Worm (Caenorhabditis elegans) whole organism, young adult: ENCODE measurements around the gene C25A8.2.

Experiments used
- efl-1 ChIP-seq: fragments of 150-350 bp; optimal IDR thresholded peaks from 2 replicates; lab custom pipeline; 2014; ENCODE audit warnings: missing biosample characterization, missing genetic modification reagents, missing genetic modification characterization
- nhr-27 ChIP-seq: fragments of 200-800 bp; sonication (Bioruptor generic); optimal IDR thresholded peaks from 2 replicates; lab custom pipeline; 2018; ENCODE audit warnings: mild to moderate bottlenecking, missing genetic modification characterization, moderate library complexity, missing compliant biosample characterization
- repo-1 ChIP-seq: sonication (generic microtip); optimal IDR thresholded peaks from 2 replicates; lab custom pipeline; 2017; ENCODE audit warnings: mild to moderate bottlenecking, missing genetic modification characterization, missing compliant biosample characterization
- snpc-1.1 ChIP-seq: sonication (generic microtip); optimal IDR thresholded peaks from 2 replicates; lab custom pipeline; 2017; ENCODE audit warnings: missing genetic modification characterization, mild to moderate bottlenecking, missing compliant biosample characterization, antibody characterized with exemption, moderate library complexity, missing genotype, missing genetic modification reagents; ENCODE audit not compliant: insufficient read depth
- ztf-22 ChIP-seq: fragments of 200-800 bp; sonication (Bioruptor generic); optimal IDR thresholded peaks from 2 replicates; lab custom pipeline; 2018; ENCODE audit warnings: mild to moderate bottlenecking, missing genetic modification characterization, moderate library complexity, missing compliant biosample characterization

- TF ChIP-seq ztf-22 (GFP tag; lab: Kevin White, UChicago), result no peak
- no peak for TF ChIP-seq repo-1 (tag; lab: Kevin White, UChicago)
- TF ChIP-seq nhr-27 (tag; lab: Kevin White, UChicago), result no peak
- TF ChIP-seq snpc-1.1 (tag; lab: Kevin White, UChicago), result no peak
- no peak for TF ChIP-seq efl-1 (GFP tag; lab: Kevin White, UChicago)
Observed at ce11 chrIV:7020630-7021029, 11.0 kb downstream of the C25A8.2 start.
